Worm (Caenorhabditis elegans) whole organism, L1 larva: ENCODE measurements around the gene lact-6.

Experiments
- C16A3.4 ChIP-seq: fragments of 150-350 bp; optimal IDR thresholded peaks from 2 replicates; lab custom pipeline; 2014; ENCODE audit warnings: missing biosample characterization, missing genetic modification characterization
- aha-1 ChIP-seq: fragments of 150-350 bp; optimal IDR thresholded peaks from 2 replicates; lab custom pipeline; 2014; ENCODE audit warnings: missing biosample characterization, missing genetic modification characterization
- alr-1 ChIP-seq: fragments of 200-800 bp; sonication (Bioruptor generic); optimal IDR thresholded peaks from 2 replicates; lab custom pipeline; 2018; ENCODE audit warnings: borderline replicate concordance, mild to moderate bottlenecking, missing genetic modification characterization, missing compliant biosample characterization
- aly-2 ChIP-seq: fragments of 150-350 bp; optimal IDR thresholded peaks from 2 replicates; lab custom pipeline; 2014; ENCODE audit warnings: missing biosample characterization, missing genetic modification characterization
- ama-1 ChIP-seq: fragments of 150-350 bp; optimal IDR thresholded peaks from 2 replicates; lab custom pipeline; 2014
- ceh-82 ChIP-seq, 3 experiments: fragments of 150-350 bp in 1 of 3; sonication (generic microtip) in 2 of 3; optimal IDR thresholded peaks; 2 replicates each; lab custom pipeline; 2014 to 2017; ENCODE audit warnings: missing biosample characterization in 3 of 3, missing genetic modification characterization in 3 of 3
- ces-1 ChIP-seq: fragments of 150-350 bp; optimal IDR thresholded peaks from 2 replicates; lab custom pipeline; 2014; ENCODE audit warnings: missing biosample characterization, missing genetic modification reagents, missing genetic modification characterization
- efl-1 ChIP-seq, 4 experiments: fragments of 150-350 bp; optimal IDR thresholded peaks in 3 of 4; peaks in 1 of 4; 1 replicate in 1 of 4; 2 replicates in 3 of 4; lab custom pipeline; 2014; ENCODE audit warnings: missing biosample characterization in 2 of 4, missing genetic modification characterization in 2 of 4, missing genetic modification reagents in 2 of 4
- elt-2 ChIP-seq: sonication (generic microtip); optimal IDR thresholded peaks from 2 replicates; lab custom pipeline; 2016; ENCODE audit warnings: missing genetic modification characterization, mild to moderate bottlenecking, inconsistent platforms, missing compliant biosample characterization, missing genetic modification reagents
- fkh-10 ChIP-seq: sonication (generic microtip); optimal IDR thresholded peaks from 2 replicates; lab custom pipeline; 2017; ENCODE audit warnings: missing biosample characterization, missing genetic modification reagents, missing genetic modification characterization
- fkh-4 ChIP-seq: sonication (generic microtip); optimal IDR thresholded peaks from 2 replicates; lab custom pipeline; 2016; ENCODE audit warnings: missing compliant biosample characterization, missing genetic modification characterization, borderline replicate concordance
- fos-1 ChIP-seq: fragments of 150-350 bp; optimal IDR thresholded peaks from 2 replicates; lab custom pipeline; 2014; ENCODE audit warnings: missing biosample characterization, missing genetic modification characterization
- grh-1 ChIP-seq: fragments of 200-800 bp; sonication (Bioruptor generic); IDR thresholded peaks from 2 replicates; pipeline ENCODE4 v1.3.6; 2022; ENCODE audit warnings: missing genetic modification reagents, missing genetic modification characterization, missing compliant biosample characterization
- hpl-2 ChIP-seq: fragments of 150-350 bp; optimal IDR thresholded peaks from 2 replicates; lab custom pipeline; 2014; ENCODE audit warnings: missing biosample characterization, missing genetic modification reagents, missing genetic modification characterization
- lin-13 ChIP-seq: fragments of 150-350 bp; optimal IDR thresholded peaks from 2 replicates; lab custom pipeline; 2014; ENCODE audit warnings: missing biosample characterization, missing genetic modification reagents, missing genetic modification characterization
- lin-14 ChIP-seq: fragments of 200-800 bp; sonication (Bioruptor generic); optimal IDR thresholded peaks from 2 replicates; lab custom pipeline; 2018; ENCODE audit warnings: mild to moderate bottlenecking, missing genetic modification characterization, moderate library complexity, missing compliant biosample characterization
- lin-35 ChIP-seq, 2 experiments: fragments of 150-350 bp; optimal IDR thresholded peaks; 2 replicates each; lab custom pipeline; 2014; ENCODE audit warnings: missing biosample characterization in 2 of 2, missing genetic modification characterization in 2 of 2, missing genetic modification reagents in 2 of 2
- lir-3 ChIP-seq: sonication (generic microtip); optimal IDR thresholded peaks from 2 replicates; lab custom pipeline; 2016; ENCODE audit warnings: mild to moderate bottlenecking, missing genetic modification characterization, moderate library complexity, missing compliant biosample characterization; ENCODE audit not compliant: poor library complexity
- lsy-2 ChIP-seq, 2 experiments: fragments of 150-350 bp; optimal IDR thresholded peaks; 2 replicates each; lab custom pipeline; 2014; ENCODE audit warnings: missing biosample characterization in 2 of 2, missing genetic modification characterization in 2 of 2
- mdl-1 ChIP-seq, 2 experiments: fragments of 150-350 bp; optimal IDR thresholded peaks; 2 replicates each; lab custom pipeline; 2014 to 2017; ENCODE audit warnings: missing biosample characterization in 2 of 2, missing genetic modification characterization in 2 of 2, inconsistent platforms in 1 of 2
- mep-1 ChIP-seq: fragments of 150-350 bp; optimal IDR thresholded peaks from 2 replicates; lab custom pipeline; 2014; ENCODE audit warnings: missing biosample characterization, missing genetic modification characterization
- nhr-11 ChIP-seq: fragments of 150-350 bp; optimal IDR thresholded peaks from 2 replicates; lab custom pipeline; 2014; ENCODE audit warnings: missing biosample characterization, missing genetic modification characterization
- nhr-12 ChIP-seq: sonication (generic microtip); optimal IDR thresholded peaks from 2 replicates; lab custom pipeline; 2017; ENCODE audit warnings: missing biosample characterization, missing genetic modification characterization
- nhr-19 ChIP-seq: fragments of 200-800 bp; sonication (Bioruptor generic); conservative IDR thresholded peaks from 2 replicates; pipeline ENCODE4 v1.3.6; 2022; ENCODE audit warnings: missing genetic modification characterization, missing compliant biosample characterization
- nhr-20 ChIP-seq: sonication (generic microtip); optimal IDR thresholded peaks from 2 replicates; lab custom pipeline; 2016; ENCODE audit warnings: mild to moderate bottlenecking, missing genetic modification characterization, missing compliant biosample characterization
- nhr-237 ChIP-seq: fragments of 150-350 bp; optimal IDR thresholded peaks from 2 replicates; lab custom pipeline; 2014; ENCODE audit warnings: missing biosample characterization, missing genetic modification characterization
- nhr-47 ChIP-seq: sonication (generic microtip); optimal IDR thresholded peaks from 2 replicates; lab custom pipeline; 2016; ENCODE audit warnings: mild to moderate bottlenecking, missing genetic modification characterization, moderate library complexity, missing compliant biosample characterization
- nhr-76 ChIP-seq: sonication (generic microtip); optimal IDR thresholded peaks from 2 replicates; lab custom pipeline; 2017; ENCODE audit warnings: missing biosample characterization, missing genetic modification characterization
- nhr-84 ChIP-seq: sonication (generic microtip); optimal IDR thresholded peaks from 2 replicates; lab custom pipeline; 2017; ENCODE audit warnings: missing biosample characterization, missing genetic modification characterization
- nhr-85 ChIP-seq: sonication (generic microtip); peaks from one replicate; lab custom pipeline; 2016; ENCODE audit warnings: missing genetic modification characterization, inconsistent platforms, missing compliant biosample characterization
- nhr-90 ChIP-seq: sonication (generic microtip); optimal IDR thresholded peaks from 2 replicates; lab custom pipeline; 2016; ENCODE audit warnings: mild to moderate bottlenecking, missing genetic modification characterization, missing compliant biosample characterization; ENCODE audit not compliant: poor library complexity
- skn-1 ChIP-seq: fragments of 150-350 bp; optimal IDR thresholded peaks from 2 replicates; lab custom pipeline; 2014; ENCODE audit warnings: missing biosample characterization, missing genetic modification characterization
- snpc-4 ChIP-seq: fragments of 150-350 bp; optimal IDR thresholded peaks from 2 replicates; lab custom pipeline; 2014; ENCODE audit warnings: missing biosample characterization, missing genetic modification characterization
- unc-130 ChIP-seq: fragments of 150-350 bp; optimal IDR thresholded peaks from 2 replicates; lab custom pipeline; 2017; ENCODE audit warnings: missing biosample characterization, missing genetic modification characterization, inconsistent platforms
- unc-30 ChIP-seq: sonication (generic microtip); optimal IDR thresholded peaks from 2 replicates; lab custom pipeline; 2017; ENCODE audit warnings: missing biosample characterization, missing genetic modification characterization
- unc-86 ChIP-seq: sonication (generic microtip); optimal IDR thresholded peaks from 2 replicates; lab custom pipeline; 2016; ENCODE audit warnings: missing genetic modification characterization, missing compliant biosample characterization
- unc-98 ChIP-seq: fragments of 200-800 bp; sonication (Bioruptor generic); IDR thresholded peaks from 2 replicates; pipeline ENCODE4 v1.3.6; 2022; ENCODE audit warnings: missing genetic modification characterization, missing compliant biosample characterization
- vab-15 ChIP-seq: sonication (generic microtip); optimal IDR thresholded peaks from 2 replicates; lab custom pipeline; 2017; ENCODE audit warnings: missing genotype, mild to moderate bottlenecking, missing genetic modification characterization, missing compliant biosample characterization
- zag-1 ChIP-seq: fragments of 150-350 bp; optimal IDR thresholded peaks from 2 replicates; lab custom pipeline; 2014; ENCODE audit warnings: missing biosample characterization, missing genetic modification characterization
- ztf-11 ChIP-seq, 2 experiments: sonication (generic microtip); optimal IDR thresholded peaks; 2 replicates each; lab custom pipeline; 2016 to 2017; ENCODE audit warnings: missing genetic modification characterization in 2 of 2, missing biosample characterization in 1 of 2, missing compliant biosample characterization in 1 of 2

lact-6 gene

DNA sequence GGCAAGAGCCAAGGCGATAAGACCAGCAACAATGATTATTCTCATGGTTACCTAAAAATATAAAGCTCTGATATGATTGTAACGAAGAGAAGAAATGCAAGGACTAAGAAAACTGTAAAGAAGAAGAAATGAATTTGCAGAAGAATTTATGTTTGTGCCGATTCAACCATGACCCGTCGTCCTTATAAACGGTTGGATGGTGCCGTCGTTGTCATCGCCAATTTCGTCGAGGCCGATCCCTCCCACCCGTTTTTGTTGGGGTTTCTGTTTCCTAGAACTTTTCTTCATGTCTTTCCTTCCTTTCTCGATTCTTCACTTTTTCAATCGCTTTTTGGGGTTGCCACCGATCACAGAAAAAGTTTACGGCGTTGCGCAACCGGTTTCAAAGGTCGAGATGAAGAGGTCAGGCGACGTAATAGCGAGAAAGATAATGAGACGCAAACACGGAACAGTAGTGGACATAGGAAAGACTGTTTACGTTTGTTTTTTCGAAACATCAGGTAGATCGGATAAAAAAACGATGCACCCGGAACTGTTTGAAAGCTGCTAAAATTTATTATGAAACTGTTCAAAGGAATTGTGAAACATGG is 40.8 kb upstream of the lact-6 start, which contains the start of gene epic-1 (continued):
- TF ChIP-seq lin-13 = no peak
- TF ChIP-seq fkh-10 (GFP tag; lab: Kevin White, UChicago) = no peak
- peak in 1 of 2 experiments; percentile 11 for TF ChIP-seq lsy-2 (tag; optimal IDR thresholded peaks at IDR 0.05; lab: Kevin White, UChicago)
- no peak for TF ChIP-seq nhr-237
- TF ChIP-seq nhr-19 (GFP tag; lab: Robert Waterston, UW) = no peak
- peak; percentile 27 for TF ChIP-seq nhr-20
- peak in 1 of 2 experiments; percentile 35 for TF ChIP-seq lin-35 (GFP tag; optimal IDR thresholded peaks at IDR 0.05; lab: Kevin White, UChicago)
- TF ChIP-seq fkh-4 = no peak
- TF ChIP-seq elt-2 (tag; lab: Kevin White, UChicago) = no peak
- no peak for TF ChIP-seq unc-98 (GFP tag; lab: Robert Waterston, UW)
- no peak for TF ChIP-seq zag-1 (tag; lab: Kevin White, UChicago)
- no peak for TF ChIP-seq ceh-82 (tag; optimal IDR thresholded peaks at IDR 0.05; lab: Kevin White, UChicago)

DNA sequence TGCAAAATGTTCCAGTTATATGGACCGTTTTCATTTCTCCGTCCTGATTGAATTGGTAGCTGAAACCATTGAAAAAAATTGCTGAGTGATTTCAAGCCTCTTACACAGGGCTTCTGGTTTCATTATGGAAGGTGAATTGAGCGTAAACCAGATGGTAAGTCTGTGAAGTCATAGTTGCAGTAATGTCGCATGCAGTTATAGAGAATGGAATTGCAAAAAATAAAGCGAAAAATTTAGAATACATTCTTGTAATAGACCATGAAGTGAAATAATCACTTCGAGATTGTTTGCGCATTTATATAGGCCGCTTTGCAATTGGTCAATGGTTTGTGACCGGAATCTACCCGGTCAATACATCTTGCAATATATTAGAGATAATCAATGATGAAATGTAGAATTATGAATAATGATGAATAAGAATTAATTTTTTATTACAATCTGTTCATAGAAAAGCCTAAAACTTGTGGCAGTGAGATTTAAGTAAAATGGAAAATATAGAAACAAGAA is 39.0 kb upstream of the lact-6 start, which contains the start of gene F11E6.4:
TSS of gene F11E6.4 (minus strand) at position 259 of the 507 bp plus-strand sequence.
- TF ChIP-seq nhr-85 (tag; lab: Kevin White, UChicago) = peak; percentile 62
- no peak for TF ChIP-seq ama-1 (lab: Kevin White, UChicago)
- TF ChIP-seq aly-2 (tag; lab: Kevin White, UChicago) = peak; percentile 17

DNA sequence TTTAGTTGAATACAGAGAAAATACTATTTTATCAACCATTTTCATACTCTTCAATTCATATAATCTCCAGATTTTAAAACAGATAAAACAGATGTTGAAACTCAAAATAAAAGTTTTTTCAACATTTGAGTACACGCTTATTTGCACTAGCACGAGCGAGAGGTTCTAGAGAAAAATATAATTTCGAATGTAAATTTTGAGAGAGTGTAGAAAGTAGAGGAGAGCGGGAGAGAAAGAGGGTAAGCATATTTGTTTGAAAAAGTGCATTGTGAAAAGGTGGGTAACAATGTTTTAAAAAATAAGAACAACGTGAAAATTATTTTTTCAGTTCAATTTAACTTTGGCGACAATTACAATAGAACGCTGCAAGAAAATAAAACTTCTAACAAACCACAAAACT is 36.6 kb upstream of the lact-6 start:
- peak; percentile 14 for TF ChIP-seq skn-1 (tag; lab: Kevin White, UChicago)
- no peak for TF ChIP-seq ceh-82 (tag; optimal IDR thresholded peaks at IDR 0.05; lab: Kevin White, UChicago)
- TF ChIP-seq lin-14 = peak; percentile 42
- no peak for TF ChIP-seq nhr-11 (tag; lab: Kevin White, UChicago)
- peak; percentile 6 for TF ChIP-seq efl-1 (optimal IDR thresholded peaks at IDR 0.05; lab: Kevin White, UChicago)
- no peak for TF ChIP-seq efl-1 (GFP tag; optimal IDR thresholded peaks at IDR 0.05 in 1 of 2; lab: Kevin White, UChicago)

DNA sequence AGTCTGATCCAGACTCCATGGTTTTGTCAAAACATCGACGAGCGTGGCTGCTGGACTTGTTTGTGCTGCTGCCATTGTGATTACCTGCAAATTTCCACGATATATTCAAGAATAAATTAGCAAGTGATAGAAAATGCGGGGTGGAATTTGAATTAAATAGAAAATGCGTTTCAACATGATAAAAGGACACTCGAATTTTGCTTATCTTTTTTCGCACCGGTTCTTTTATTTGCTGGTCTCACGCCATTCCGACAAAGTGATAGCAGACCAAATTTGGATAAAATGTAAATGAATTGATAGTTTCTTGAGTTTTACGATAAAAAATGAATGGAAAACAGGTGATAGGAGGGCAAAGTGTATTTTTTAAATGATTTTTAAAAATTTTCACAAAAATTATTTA is 36.1 kb upstream of the lact-6 start, which contains the start of gene elo-2:
TSS of gene elo-2 (minus strand) at position 84 of the 400 bp plus-strand sequence.
- TF ChIP-seq elt-2 (tag; lab: Kevin White, UChicago) = peak; percentile 92
- no peak for TF ChIP-seq ces-1 (GFP tag; lab: Kevin White, UChicago)
- no peak for TF ChIP-seq unc-30
- peak in 1 of 2 experiments; percentile 18 for TF ChIP-seq lin-35 (GFP tag; optimal IDR thresholded peaks at IDR 0.05; lab: Kevin White, UChicago)
- no peak for TF ChIP-seq unc-86 (tag; lab: Kevin White, UChicago)
- no peak for TF ChIP-seq efl-1 (optimal IDR thresholded peaks at IDR 0.05; lab: Kevin White, UChicago)
- peak in 1 of 2 experiments; percentile 68 for TF ChIP-seq efl-1 (GFP tag; optimal IDR thresholded peaks at IDR 0.05 in 1 of 2; lab: Kevin White, UChicago)

DNA sequence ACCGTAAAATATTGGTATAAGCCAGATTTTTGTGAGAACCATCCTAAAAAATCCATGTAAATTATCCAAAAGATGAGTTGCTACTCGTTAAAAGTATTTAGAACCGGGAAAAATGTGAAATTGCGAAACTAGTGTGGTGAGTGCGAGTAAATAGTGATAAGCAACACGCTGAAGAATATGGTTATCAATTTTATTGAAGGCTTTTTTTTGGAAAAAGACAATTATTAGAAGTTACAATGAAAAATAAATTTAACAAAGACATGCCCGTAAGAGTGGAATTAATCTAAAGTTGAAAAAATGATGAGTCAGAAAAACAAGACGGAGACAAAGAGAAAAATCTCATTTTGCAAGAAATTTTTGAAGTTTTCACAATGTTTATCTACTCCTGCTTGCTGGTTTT is 34.7 kb upstream of the lact-6 start, which contains the start of gene F11E6.6:
TSS of gene F11E6.6 (minus strand) at position 101 of the 400 bp plus-strand sequence.
- TF ChIP-seq mdl-1 (tag; optimal IDR thresholded peaks at IDR 0.05; lab: Kevin White, UChicago) (no peak), nhr-11 (tag; lab: Kevin White, UChicago) (no peak), aha-1 (tag; lab: Kevin White, UChicago) (no peak), vab-15 (tag; lab: Kevin White, UChicago) (no peak), alr-1 (tag; lab: Kevin White, UChicago) (no peak), nhr-19 (GFP tag; lab: Robert Waterston, UW) (no peak), ztf-11 (tag; optimal IDR thresholded peaks at IDR 0.05; lab: Kevin White, UChicago) (no peak), unc-86 (tag; lab: Kevin White, UChicago) (no peak), mep-1 (no peak), unc-130 (tag; lab: Kevin White, UChicago) (no peak), lin-13 (no peak)
- TF ChIP-seq, all 84 proteins: peak for 0

DNA sequence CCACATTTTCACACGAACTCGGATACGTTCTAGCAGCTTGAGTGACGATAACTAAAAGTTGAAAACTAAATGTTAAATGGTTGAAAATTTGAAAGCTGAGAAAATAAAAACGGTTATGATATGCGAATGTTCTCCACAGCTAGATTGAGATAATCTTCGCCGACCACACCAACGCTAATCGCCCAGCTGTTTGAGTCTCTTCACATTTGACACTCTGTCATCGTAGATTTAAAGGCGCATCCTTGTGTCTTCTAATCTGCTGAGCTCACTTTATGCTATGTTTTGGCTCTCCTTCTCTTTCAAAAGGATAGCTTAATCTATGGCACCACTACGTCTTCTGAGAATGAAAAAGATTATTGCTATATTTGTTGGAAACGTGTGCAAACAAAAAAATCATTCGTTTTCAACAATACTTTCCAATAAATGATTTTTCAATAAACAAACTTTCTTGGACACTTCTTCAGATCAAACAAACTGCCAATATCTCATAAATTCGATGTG is 32.0 kb upstream of the lact-6 start, which contains the start of gene F11E6.10:
TSS of gene F11E6.10 (minus strand) at position 51 of the 501 bp plus-strand sequence.
- TF ChIP-seq nhr-19 (GFP tag; lab: Robert Waterston, UW) (no peak), nhr-47 (tag; lab: Kevin White, UChicago) (peak; percentile 9), zag-1 (tag; lab: Kevin White, UChicago) (no peak), fos-1 (no peak), nhr-76 (tag; lab: Kevin White, UChicago) (no peak), unc-98 (GFP tag; lab: Robert Waterston, UW) (no peak), aly-2 (tag; lab: Kevin White, UChicago) (no peak), grh-1 (no peak), nhr-84 (tag; lab: Kevin White, UChicago) (no peak), lin-13 (no peak), nhr-12 (tag; lab: Kevin White, UChicago) (no peak), hpl-2 (GFP tag; lab: Kevin White, UChicago) (no peak), nhr-90 (tag; lab: Kevin White, UChicago) (no peak), C16A3.4 (tag; lab: Kevin White, UChicago) (no peak), snpc-4 (no peak), lir-3 (no peak)
